Worm (Caenorhabditis elegans): ENCODE data around the gene F20D1.3.

The F20D1.3 gene

DNA sequence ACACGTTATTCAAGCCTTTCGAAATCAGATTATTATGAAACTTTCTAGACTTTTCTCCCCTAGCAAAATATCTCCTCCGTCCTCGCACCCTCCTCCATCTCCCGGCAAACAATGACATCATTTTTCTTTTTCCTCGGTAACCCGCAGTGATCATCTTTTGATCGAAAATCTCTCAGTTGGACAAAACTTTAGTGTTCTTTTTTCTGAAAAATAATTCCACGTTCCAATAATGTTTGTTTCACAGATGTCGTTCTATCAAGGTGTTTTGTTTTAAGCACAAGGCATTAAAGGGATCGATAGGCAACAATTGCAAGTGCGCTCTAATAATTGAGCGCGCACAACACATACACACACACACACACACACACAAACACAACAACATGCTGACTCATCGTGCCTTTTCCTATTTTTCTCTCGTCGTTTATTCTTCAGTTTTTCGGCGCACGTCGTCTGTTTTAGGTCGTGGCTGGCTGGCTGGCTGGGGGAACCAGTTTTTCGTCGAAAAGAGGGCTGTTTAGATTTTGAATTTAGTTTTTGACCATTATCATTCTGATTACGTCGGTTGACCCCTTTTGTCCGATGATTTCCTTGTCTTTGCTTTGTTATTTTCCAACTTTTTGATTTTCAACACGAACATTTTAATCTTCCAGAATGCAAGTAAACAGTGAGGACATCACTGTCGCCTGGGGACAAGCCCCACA, at the start of gene F20D1.3:
Gene F20D1.3 (plus strand): TSS at position 651 of the 701 bp plus-strand sequence.
- TF ChIP-seq nhr-76 (tag; optimal IDR thresholded peaks at IDR 0.05) (no peak), nhr-77 (tag; optimal IDR thresholded peaks at IDR 0.05) (peak; percentile 11), dpl-1 (GFP tag; optimal IDR thresholded peaks at IDR 0.05) (peak in 2 of 3 experiments; percentile 40 to 43), rnt-1 (tag; optimal IDR thresholded peaks at IDR 0.05) (no peak), skn-1 (tag; optimal IDR thresholded peaks at IDR 0.05) (peak; percentile 65), snpc-4 (tag; optimal IDR thresholded peaks at IDR 0.05) (peak; percentile 4), isw-1 (GFP tag; IDR thresholded peaks at IDR 0.05) (no peak), hlh-17 (GFP tag; optimal IDR thresholded peaks at IDR 0.05; ENCODE audit: borderline replicate concordance) (no peak), fos-1 (tag; optimal IDR thresholded peaks at IDR 0.05) (peak; percentile 97), lin-15B (tag; optimal IDR thresholded peaks at IDR 0.05) (no peak), jun-1 (tag; optimal IDR thresholded peaks at IDR 0.05) (peak; percentile 77), nhr-84 (tag; optimal IDR thresholded peaks at IDR 0.05) (no peak), mep-1 (tag; optimal IDR thresholded peaks at IDR 0.05) (peak; percentile 71), ztf-11 (tag; optimal IDR thresholded peaks at IDR 0.05) (no peak), fkh-4 (tag; optimal IDR thresholded peaks at IDR 0.05; ENCODE audit: borderline replicate concordance) (no peak), F16B12.6 (tag; optimal IDR thresholded peaks at IDR 0.05) (no peak), sup-37 (GFP tag; optimal IDR thresholded peaks at IDR 0.05) (no peak), ceh-82 (tag; optimal IDR thresholded peaks at IDR 0.05) (peak in 2 of 3 experiments; percentile 16), pag-3 (tag; optimal IDR thresholded peaks at IDR 0.05; ENCODE audit: borderline replicate concordance, insufficient read depth) (no peak), C34B4.2 (tag; optimal IDR thresholded peaks at IDR 0.05) (no peak), Y116A8C.19 (tag; optimal IDR thresholded peaks at IDR 0.05; ENCODE audit: borderline replicate concordance) (no peak), ztf-4 (tag; optimal IDR thresholded peaks at IDR 0.05) (no peak), xbp-1 (tag; optimal IDR thresholded peaks at IDR 0.05) (peak; percentile 6), snu-23 (GFP tag; optimal IDR thresholded peaks at IDR 0.05) (peak; percentile 78), mef-2 (tag; optimal IDR thresholded peaks at IDR 0.05) (no peak), alr-1 (tag; optimal IDR thresholded peaks at IDR 0.05; ENCODE audit: borderline replicate concordance) (no peak), nhr-237 (tag; optimal IDR thresholded peaks at IDR 0.05) (peak; percentile 26), ces-1 (GFP tag; optimal IDR thresholded peaks at IDR 0.05) (no peak), sox-4 (tag; optimal IDR thresholded peaks at IDR 0.05) (no peak), lin-13 (GFP tag; optimal IDR thresholded peaks at IDR 0.05) (peak; percentile 72), nhr-12 (tag; optimal IDR thresholded peaks at IDR 0.05) (no peak), blmp-1 (tag; optimal IDR thresholded peaks at IDR 0.05) (peak; percentile 60), nhr-90 (tag; optimal IDR thresholded peaks at IDR 0.05; ENCODE audit: poor library complexity) (peak; percentile 11), hpl-2 (GFP tag; optimal IDR thresholded peaks at IDR 0.05) (no peak), lin-35 (GFP tag; optimal IDR thresholded peaks at IDR 0.05) (peak; percentile 35 to 63), nhr-85 (tag) (peak; percentile 91), tbx-2 (tag; optimal IDR thresholded peaks at IDR 0.05) (peak; percentile 60), unc-86 (tag; optimal IDR thresholded peaks at IDR 0.05) (no peak), unc-130 (tag; optimal IDR thresholded peaks at IDR 0.05) (peak; percentile 34), egl-13 (tag; optimal IDR thresholded peaks at IDR 0.05) (no peak), unc-98 (GFP tag; IDR thresholded peaks at IDR 0.05) (no peak), ceh-63 (GFP tag; optimal IDR thresholded peaks at IDR 0.05) (no peak), efl-3 (GFP tag; optimal IDR thresholded peaks at IDR 0.05) (no peak), lin-14 (GFP tag; optimal IDR thresholded peaks at IDR 0.05) (peak; percentile 91), elt-2 (tag; optimal IDR thresholded peaks at IDR 0.05) (no peak), lir-3 (tag; optimal IDR thresholded peaks at IDR 0.05; ENCODE audit: poor library complexity) (no peak), nhr-47 (tag; optimal IDR thresholded peaks at IDR 0.05) (peak; percentile 55), irx-1 (tag; optimal IDR thresholded peaks at IDR 0.05) (peak; percentile 36), dsc-1 (tag; optimal IDR thresholded peaks at IDR 0.05) (peak; percentile 14), unc-30 (tag; optimal IDR thresholded peaks at IDR 0.05) (no peak), zip-4 (GFP tag; optimal IDR thresholded peaks at IDR 0.05) (no peak), ama-1 (optimal IDR thresholded peaks at IDR 0.05) (no peak)
